Fruit fly (Drosophila melanogaster) whole organism, embryonic: ENCODE results near the gene CG15894.

Experiments
- ATbp ChIP-seq: fragments of 200-800 bp; sonication (Bioruptor generic); optimal IDR thresholded peaks from 2 replicates; lab custom pipeline; 2017; ENCODE audit warnings: missing biosample characterization, mild to moderate bottlenecking, missing genetic modification characterization, missing genetic modification reagents
- Atf-2 ChIP-seq: fragments of 200-800 bp; sonication (Bioruptor generic); optimal IDR thresholded peaks from 2 replicates; lab custom pipeline; 2016; ENCODE audit warnings: missing biosample characterization, missing genetic modification characterization
- BEAF-32 ChIP-seq: fragments of 200-800 bp; sonication (Bioruptor generic); optimal IDR thresholded peaks from 3 replicates; lab custom pipeline; 2017; ENCODE audit warnings: missing biosample characterization, missing genetic modification characterization, mild to moderate bottlenecking, moderate library complexity, missing genetic modification reagents
- Bdp1 ChIP-seq: fragments of 200-800 bp; sonication (Bioruptor generic); optimal IDR thresholded peaks from 3 replicates; lab custom pipeline; 2016; ENCODE audit warnings: missing biosample characterization, missing genetic modification characterization
- Bgb ChIP-seq: fragments of 200-800 bp; sonication (Bioruptor generic); IDR thresholded peaks from 2 replicates; pipeline ENCODE4 v1.3.6; 2022; ENCODE audit warnings: missing biosample characterization, missing genetic modification characterization; ENCODE audit not compliant: partially characterized antibody
- C15 ChIP-seq: fragments of 200-800 bp; sonication (Bioruptor generic); IDR thresholded peaks from 3 replicates; pipeline ENCODE4 v1.3.6; 2022; ENCODE audit warnings: missing biosample characterization, missing genetic modification characterization
- CG10565 ChIP-seq: fragments of 200-800 bp; sonication (Bioruptor generic); optimal IDR thresholded peaks from 3 replicates; lab custom pipeline; 2016; ENCODE audit warnings: missing biosample characterization, mild to moderate bottlenecking, missing genetic modification characterization
- CG10979 ChIP-seq: fragments of 200-800 bp; sonication (Bioruptor generic); optimal IDR thresholded peaks from 2 replicates; lab custom pipeline; 2018; ENCODE audit warnings: missing biosample characterization, mild to moderate bottlenecking, missing genetic modification characterization, moderate library complexity
- CG11560 ChIP-seq: fragments of 200-800 bp; sonication (Bioruptor generic); IDR thresholded peaks from 3 replicates; pipeline ENCODE4 v1.3.6; 2022; ENCODE audit warnings: missing biosample characterization, missing genetic modification characterization
- CG11696 ChIP-seq: fragments of 200-800 bp; sonication (Bioruptor generic); IDR thresholded peaks from 2 replicates; pipeline ENCODE4 v1.3.6; 2022; ENCODE audit warnings: missing biosample characterization, missing genetic modification characterization
- CG11723 ChIP-seq: fragments of 200-800 bp; sonication (Bioruptor generic); optimal IDR thresholded peaks from 2 replicates; lab custom pipeline; 2017; ENCODE audit warnings: missing biosample characterization, mild to moderate bottlenecking, missing genetic modification characterization
- CG12769 ChIP-seq: fragments of 200-800 bp; sonication (Bioruptor generic); optimal IDR thresholded peaks from 2 replicates; lab custom pipeline; 2019; ENCODE audit warnings: missing biosample characterization, mild to moderate bottlenecking, missing genetic modification characterization, moderate library complexity
- CG13424 ChIP-seq: fragments of 200-800 bp; sonication (Bioruptor generic); optimal IDR thresholded peaks from 2 replicates; lab custom pipeline; 2019; ENCODE audit warnings: missing biosample characterization, mild to moderate bottlenecking, missing genetic modification characterization, moderate library complexity
- CG14050 ChIP-seq: fragments of 200-800 bp; sonication (Bioruptor generic); IDR thresholded peaks from 3 replicates; pipeline ENCODE4 v1.3.6; 2022; ENCODE audit warnings: missing biosample characterization, missing genetic modification characterization
- CG14710 ChIP-seq: fragments of 200-800 bp; sonication (Bioruptor generic); optimal IDR thresholded peaks from 3 replicates; lab custom pipeline; 2019; ENCODE audit warnings: missing biosample characterization, mild to moderate bottlenecking, missing genetic modification characterization, moderate library complexity
- CG1603 ChIP-seq: fragments of 200-800 bp; sonication (Bioruptor generic); optimal IDR thresholded peaks from 2 replicates; lab custom pipeline; 2019; ENCODE audit warnings: missing biosample characterization, mild to moderate bottlenecking, missing genetic modification characterization, moderate library complexity
- CG17186 ChIP-seq: fragments of 200-800 bp; sonication (Bioruptor generic); optimal IDR thresholded peaks from 3 replicates; lab custom pipeline; 2017; ENCODE audit warnings: missing biosample characterization, missing genetic modification reagents, missing genetic modification characterization
- CG17612 ChIP-seq: fragments of 200-800 bp; sonication (Bioruptor generic); IDR thresholded peaks from 2 replicates; pipeline ENCODE4 v1.3.6; 2022; ENCODE audit warnings: missing biosample characterization, missing genetic modification characterization
- CG18262 ChIP-seq: fragments of 200-800 bp; optimal IDR thresholded peaks from 3 replicates; lab custom pipeline; 2019; ENCODE audit warnings: missing biosample characterization, mild to moderate bottlenecking, missing genetic modification characterization, moderate library complexity
- CG30403 ChIP-seq: fragments of 200-800 bp; sonication (Bioruptor generic); optimal IDR thresholded peaks from 3 replicates; lab custom pipeline; 2016; ENCODE audit warnings: missing biosample characterization, missing genetic modification characterization
- CG34224 ChIP-seq: fragments of 200-800 bp; sonication (Bioruptor generic); IDR thresholded peaks from 3 replicates; pipeline ENCODE4 v1.3.6; 2022; ENCODE audit warnings: missing biosample characterization, missing genetic modification characterization; ENCODE audit not compliant: partially characterized antibody
- CG43689 ChIP-seq: fragments of 200-800 bp; sonication (Bioruptor generic); IDR thresholded peaks from 2 replicates; pipeline ENCODE4 v1.3.6; 2022; ENCODE audit warnings: missing biosample characterization, missing genetic modification characterization
- CG5180 ChIP-seq: fragments of 200-800 bp; sonication (Bioruptor generic); optimal IDR thresholded peaks from 3 replicates; lab custom pipeline; 2017; ENCODE audit warnings: missing biosample characterization, missing genetic modification characterization, mild to moderate bottlenecking, moderate library complexity, missing genetic modification reagents
- CG7987 ChIP-seq: fragments of 200-800 bp; sonication (Bioruptor generic); optimal IDR thresholded peaks from 2 replicates; lab custom pipeline; 2018; ENCODE audit warnings: missing biosample characterization, mild to moderate bottlenecking, missing genetic modification characterization, moderate library complexity
- CG8281 ChIP-seq: fragments of 200-800 bp; sonication (Bioruptor generic); optimal IDR thresholded peaks from 2 replicates; lab custom pipeline; 2018; ENCODE audit warnings: missing biosample characterization, mild to moderate bottlenecking, missing genetic modification characterization, moderate library complexity
- CG9215 ChIP-seq: fragments of 200-800 bp; sonication (Bioruptor generic); IDR thresholded peaks from 2 replicates; pipeline ENCODE4 v1.3.6; 2022; ENCODE audit warnings: missing biosample characterization, missing genetic modification characterization
- CG9817 ChIP-seq: fragments of 200-800 bp; sonication (Bioruptor generic); optimal IDR thresholded peaks from 2 replicates; lab custom pipeline; 2018; ENCODE audit warnings: missing biosample characterization, mild to moderate bottlenecking, missing genetic modification characterization, moderate library complexity
- CTCF ChIP-seq: fragments of 200-800 bp; sonication (Bioruptor generic); optimal IDR thresholded peaks from 2 replicates; lab custom pipeline; 2017; ENCODE audit warnings: missing biosample characterization, mild to moderate bottlenecking, missing genetic modification characterization, moderate library complexity
- Dref ChIP-seq: fragments of 200-800 bp; sonication (Bioruptor generic); IDR thresholded peaks from 2 replicates; pipeline ENCODE4 v1.3.6; 2022; ENCODE audit warnings: missing biosample characterization, missing genetic modification characterization
- Elba2 ChIP-seq: fragments of 200-800 bp; sonication (Bioruptor generic); optimal IDR thresholded peaks from 3 replicates; lab custom pipeline; 2016; ENCODE audit warnings: missing biosample characterization, missing genetic modification characterization
- HLH54F ChIP-seq: fragments of 200-800 bp; sonication (Bioruptor generic); optimal IDR thresholded peaks from 3 replicates; lab custom pipeline; 2016; ENCODE audit warnings: missing biosample characterization, missing genetic modification characterization
- Hr51 ChIP-seq, 2 experiments: fragments of 200-800 bp; sonication (Bioruptor generic); optimal IDR thresholded peaks; 2 replicates in 1 of 2; 3 replicates in 1 of 2; lab custom pipeline; 2016 to 2018; ENCODE audit warnings: missing biosample characterization in 2 of 2, missing genetic modification characterization in 2 of 2, mild to moderate bottlenecking in 1 of 2, moderate library complexity in 1 of 2
- Mad ChIP-seq: fragments of 200-800 bp; sonication (Bioruptor generic); optimal IDR thresholded peaks from 2 replicates; lab custom pipeline; 2016; ENCODE audit warnings: missing biosample characterization, missing genetic modification characterization
- NfI ChIP-seq: fragments of 200-800 bp; sonication (Bioruptor generic); optimal IDR thresholded peaks from 3 replicates; lab custom pipeline; 2018; ENCODE audit warnings: missing biosample characterization, mild to moderate bottlenecking, missing genetic modification characterization, moderate library complexity
- PHDP ChIP-seq: fragments of 200-800 bp; sonication (Bioruptor generic); optimal IDR thresholded peaks from 3 replicates; lab custom pipeline; 2018; ENCODE audit warnings: missing biosample characterization, mild to moderate bottlenecking, missing genetic modification characterization, moderate library complexity
- Sry-δ ChIP-seq: fragments of 200-800 bp; sonication (Bioruptor generic); optimal IDR thresholded peaks from 2 replicates; lab custom pipeline; 2016; ENCODE audit warnings: missing biosample characterization, missing genetic modification characterization
- Taf1 ChIP-seq: fragments of 200-800 bp; sonication (Bioruptor generic); IDR thresholded peaks from 2 replicates; pipeline ENCODE4 v1.3.6; 2022; ENCODE audit warnings: missing biosample characterization, missing genetic modification characterization
- Xrp1 ChIP-seq: fragments of 200-800 bp; sonication (Bioruptor generic); IDR thresholded peaks from 2 replicates; pipeline ENCODE4 v1.3.6; 2022; ENCODE audit warnings: missing biosample characterization, missing genetic modification characterization
- aop ChIP-seq: fragments of 200-800 bp; sonication (Bioruptor generic); IDR thresholded peaks from 2 replicates; pipeline ENCODE4 v1.3.6; 2022; ENCODE audit warnings: missing biosample characterization, missing genetic modification characterization
- bbx ChIP-seq: fragments of 200-800 bp; sonication (Bioruptor generic); IDR thresholded peaks from 2 replicates; pipeline ENCODE4 v1.3.6; 2022; ENCODE audit warnings: missing biosample characterization, missing genetic modification characterization; ENCODE audit not compliant: partially characterized antibody
- cato ChIP-seq: fragments of 200-800 bp; sonication (Bioruptor generic); optimal IDR thresholded peaks from 2 replicates; lab custom pipeline; 2016; ENCODE audit warnings: missing biosample characterization, missing genetic modification characterization, borderline replicate concordance
- ci ChIP-seq: fragments of 200-800 bp; sonication (Bioruptor generic); IDR thresholded peaks from 3 replicates; pipeline ENCODE4 v1.3.6; 2022; ENCODE audit warnings: missing biosample characterization, missing genetic modification characterization
- emc ChIP-seq: fragments of 200-800 bp; sonication (Bioruptor generic); optimal IDR thresholded peaks from 2 replicates; lab custom pipeline; 2016; ENCODE audit warnings: missing biosample characterization, missing genetic modification characterization
- fu2 ChIP-seq: fragments of 200-800 bp; sonication (Bioruptor generic); optimal IDR thresholded peaks from 2 replicates; lab custom pipeline; 2016; ENCODE audit warnings: missing biosample characterization, missing genetic modification characterization
- inv ChIP-seq: fragments of 200-800 bp; sonication (Bioruptor generic); IDR thresholded peaks from 2 replicates; pipeline ENCODE4 v1.3.6; 2022; ENCODE audit warnings: missing biosample characterization, missing genetic modification characterization; ENCODE audit not compliant: partially characterized antibody
- jumu ChIP-seq: fragments of 200-800 bp; sonication (Bioruptor generic); optimal IDR thresholded peaks from 3 replicates; lab custom pipeline; 2016; ENCODE audit warnings: missing biosample characterization, missing genetic modification characterization
- nmo ChIP-seq: fragments of 200-800 bp; sonication (Bioruptor generic); optimal IDR thresholded peaks from 2 replicates; lab custom pipeline; 2018; ENCODE audit warnings: missing biosample characterization, mild to moderate bottlenecking, missing genetic modification characterization, moderate library complexity
- oc ChIP-seq: fragments of 200-800 bp; sonication (Bioruptor generic); optimal IDR thresholded peaks from 2 replicates; lab custom pipeline; 2018; ENCODE audit warnings: missing biosample characterization, mild to moderate bottlenecking, missing genetic modification characterization, moderate library complexity
- pnt ChIP-seq: fragments of 200-800 bp; sonication (Bioruptor generic); optimal IDR thresholded peaks from 3 replicates; lab custom pipeline; 2016; ENCODE audit warnings: missing biosample characterization, missing genetic modification characterization
- pzg ChIP-seq: fragments of 200-800 bp; sonication (Bioruptor generic); optimal IDR thresholded peaks from 3 replicates; lab custom pipeline; 2018; ENCODE audit warnings: missing biosample characterization, mild to moderate bottlenecking, missing genetic modification characterization, moderate library complexity
- ranshi ChIP-seq: fragments of 200-800 bp; sonication (Bioruptor generic); IDR thresholded peaks from 2 replicates; pipeline ENCODE4 v1.3.6; 2022; ENCODE audit warnings: missing biosample characterization, missing genetic modification characterization

CG15894 gene

dm6 chrX:6376748-6377147, 67.7 kb downstream of the CG15894 start (continued):
- no peak for TF ChIP-seq CG7987 (GFP tag; lab: Kevin White, UChicago)
- no peak for TF ChIP-seq CG9215 (GFP tag; lab: Robert Waterston, UW)
- TF ChIP-seq jumu (GFP tag; lab: Kevin White, UChicago) = no peak
- no peak for TF ChIP-seq cato
- no peak for TF ChIP-seq HLH54F (GFP tag; lab: Kevin White, UChicago)
- no peak for TF ChIP-seq CG18262 (tag; lab: Kevin White, UChicago)
- no peak for TF ChIP-seq pzg (GFP tag; lab: Kevin White, UChicago)
- TF ChIP-seq nmo (GFP tag; lab: Kevin White, UChicago) = peak; percentile 27
- TF ChIP-seq CG8281 (tag; lab: Kevin White, UChicago) = no peak
- TF ChIP-seq ranshi (GFP tag; lab: Robert Waterston, UW) = 0 out of 2 replicates have a peak, but pooled peaks have one; percentile 20
- TF ChIP-seq CG1603 (tag; lab: Kevin White, UChicago) = peak; percentile 3
- TF ChIP-seq CG17186 = no peak
- TF ChIP-seq CG43689 (GFP tag; lab: Robert Waterston, UW) = no peak
- no peak for TF ChIP-seq Mad
- no peak for TF ChIP-seq Sry-δ (GFP tag; lab: Kevin White, UChicago)
- TF ChIP-seq aop (GFP tag; lab: Robert Waterston, UW) = no peak
- no peak for TF ChIP-seq Xrp1
- no peak for TF ChIP-seq bbx (GFP tag; lab: Robert Waterston, UW)
- no peak for TF ChIP-seq pnt (GFP tag; lab: Kevin White, UChicago)
- TF ChIP-seq fu2 (GFP tag; lab: Kevin White, UChicago) = no peak
- TF ChIP-seq BEAF-32 (GFP tag; lab: Kevin White, UChicago) = no peak
- TF ChIP-seq CG13424 (tag; lab: Kevin White, UChicago) = peak; percentile 15
- TF ChIP-seq inv = no peak
- no peak for TF ChIP-seq Bgb
- no peak for TF ChIP-seq oc (tag; lab: Kevin White, UChicago)
- TF ChIP-seq CG14050 (GFP tag; lab: Robert Waterston, UW) = no peak
- TF ChIP-seq CG30403 (GFP tag; lab: Kevin White, UChicago) = peak; percentile 15
- TF ChIP-seq Hr51 (GFP tag; optimal IDR thresholded peaks at IDR 0.05; lab: Kevin White, UChicago) = peak in 1 of 2 experiments; percentile 24
- TF ChIP-seq CTCF (GFP tag; lab: Kevin White, UChicago) = no peak
- no peak for TF ChIP-seq CG34224 (GFP tag; lab: Robert Waterston, UW)
- TF ChIP-seq emc (GFP tag; lab: Kevin White, UChicago) = no peak
- no peak for TF ChIP-seq CG12769
- TF ChIP-seq C15 = no peak
- no peak for TF ChIP-seq CG17612
- TF ChIP-seq CG11560 = no peak
- TF ChIP-seq Taf1 (GFP tag; lab: Robert Waterston, UW) = no peak
- TF ChIP-seq CG5180 (GFP tag; lab: Kevin White, UChicago) = no peak
- no peak for TF ChIP-seq Elba2
- no peak for TF ChIP-seq CG10979 (tag; lab: Kevin White, UChicago)
- TF ChIP-seq CG9817 = no peak
- TF ChIP-seq CG14710 = no peak
- no peak for TF ChIP-seq Atf-2 (GFP tag; lab: Kevin White, UChicago)
- TF ChIP-seq CG11696 (GFP tag; lab: Robert Waterston, UW) = no peak
- no peak for TF ChIP-seq CG11723
- TF ChIP-seq CG10565 (GFP tag; lab: Kevin White, UChicago) = no peak
- no peak for TF ChIP-seq Bdp1 (GFP tag; lab: Kevin White, UChicago)
- TF ChIP-seq Dref = no peak
- TF ChIP-seq NfI = no peak
- TF ChIP-seq ci (GFP tag; lab: Robert Waterston, UW) = 0 out of 3 replicates have a peak, but pooled peaks have one; percentile 35
- no peak for TF ChIP-seq ATbp (GFP tag; lab: Kevin White, UChicago)
- peak; percentile 24 for TF ChIP-seq PHDP (tag; lab: Kevin White, UChicago)
